Worm (Caenorhabditis elegans): ENCODE data around the gene C18G1.6.

ce11 chrV:4769633-4770032 is 19.2 kb downstream of the C18G1.6 start, which contains the start of gene C18G1.9:
- TF ChIP-seq ceh-31 (tag; optimal IDR thresholded peaks at IDR 0.05) (no peak), nhr-11 (tag; optimal IDR thresholded peaks at IDR 0.05) (no peak)
